Fruit fly (Drosophila melanogaster): ENCODE results near the gene chinmo.

chinmo gene

DNA sequence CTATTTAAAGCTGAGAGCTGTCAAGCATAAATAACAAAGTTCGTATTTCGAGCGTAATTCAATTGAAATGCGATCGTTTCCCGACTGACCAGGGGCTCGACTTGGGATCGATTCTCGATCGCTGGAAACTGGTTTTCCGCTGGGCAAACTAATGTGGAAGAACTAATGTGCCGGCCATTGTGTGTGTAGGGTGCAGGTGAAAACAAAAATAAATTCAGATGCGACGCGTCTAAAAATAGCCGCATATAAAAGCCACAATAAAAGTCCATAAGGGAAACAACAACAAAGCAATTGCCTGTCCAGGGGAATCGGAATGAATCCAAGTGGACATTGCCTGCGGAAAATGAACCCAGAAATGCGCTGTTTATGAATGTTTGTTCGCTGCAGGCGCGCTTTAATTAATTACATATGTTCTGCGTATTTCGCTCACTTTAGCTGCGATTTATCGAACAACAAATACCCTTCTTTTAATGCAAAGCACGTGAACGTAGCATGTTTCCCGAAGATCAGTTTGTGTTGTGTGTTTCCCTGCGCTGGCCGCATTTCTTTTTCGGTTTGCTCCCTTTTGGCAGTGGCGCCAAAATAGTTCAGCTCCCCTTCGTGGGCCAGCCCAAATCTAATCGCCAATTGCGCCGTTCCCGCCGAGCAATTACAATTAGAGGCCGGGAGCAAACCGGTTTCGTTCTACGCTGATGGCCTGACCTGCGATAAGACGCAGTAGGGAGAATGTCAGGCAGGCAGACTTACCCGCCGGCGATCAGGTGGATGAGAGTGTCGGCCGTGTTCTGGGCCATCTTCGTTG is 72.3 kb downstream of the chinmo start (continued):
- peak in 1 of 3 experiments; percentile 22 for TF ChIP-seq lola (GFP tag; optimal IDR thresholded peaks at IDR 0.05)
- no peak for TF ChIP-seq CG9797 (GFP tag; optimal IDR thresholded peaks at IDR 0.05)
- no peak for TF ChIP-seq ewg (GFP tag; optimal IDR thresholded peaks at IDR 0.05)
- TF ChIP-seq bsh (GFP tag; optimal IDR thresholded peaks at IDR 0.05), result peak in 1 of 2 experiments; percentile 52
- TF ChIP-seq zen2 (GFP tag; IDR thresholded peaks at IDR 0.05; ENCODE audit: partially characterized antibody), result no peak
- TF ChIP-seq CG10321 (GFP tag; IDR thresholded peaks at IDR 0.05), result no peak
- no peak for TF ChIP-seq CG12299 (tag; optimal IDR thresholded peaks at IDR 0.05)
- TF ChIP-seq Rfx (GFP tag; IDR thresholded peaks at IDR 0.05), result peak; percentile 40
- no peak; the same call in 1 of the 2 replicates for TF ChIP-seq lmd (GFP tag; IDR thresholded peaks at IDR 0.05)
- no peak for TF ChIP-seq Dref (GFP tag; IDR thresholded peaks at IDR 0.05)
- peak; percentile 43; the same call in 1 of the 4 replicates for TF ChIP-seq chinmo (GFP tag; IDR thresholded peaks at IDR 0.05; ENCODE audit: partially characterized antibody)
- no peak for TF ChIP-seq CG6254 (GFP tag; optimal IDR thresholded peaks at IDR 0.05)
- TF ChIP-seq HLH4C (GFP tag; IDR thresholded peaks at IDR 0.05; ENCODE audit: partially characterized antibody), result no peak
- TF ChIP-seq CG8765 (GFP tag; IDR thresholded peaks at IDR 0.05), result no peak
- no peak for TF ChIP-seq ro (GFP tag; IDR thresholded peaks at IDR 0.05)
- no peak for TF ChIP-seq usp (GFP tag; optimal IDR thresholded peaks at IDR 0.05)
- no peak for TF ChIP-seq CG6813 (GFP tag; optimal IDR thresholded peaks at IDR 0.05)
- no peak for TF ChIP-seq Usf (GFP tag; optimal IDR thresholded peaks at IDR 0.05)
- TF ChIP-seq CG15479 (GFP tag; optimal IDR thresholded peaks at IDR 0.05), result no peak
- no peak for TF ChIP-seq al (GFP tag; IDR thresholded peaks at IDR 0.05)
- no peak for TF ChIP-seq CG8478 (optimal IDR thresholded peaks at IDR 0.05)
- peak; percentile 2 for TF ChIP-seq CG12659 (GFP tag; optimal IDR thresholded peaks at IDR 0.05)
- no peak for TF ChIP-seq Ets65A (GFP tag)
- no peak for TF ChIP-seq pros (GFP tag; optimal IDR thresholded peaks at IDR 0.05)
- no peak for TF ChIP-seq pb (GFP tag; optimal IDR thresholded peaks at IDR 0.05)
- no peak for TF ChIP-seq pan (optimal IDR thresholded peaks at IDR 0.05)
- TF ChIP-seq pan (GFP tag; optimal IDR thresholded peaks at IDR 0.05 in 1 of 2, IDR thresholded peaks at IDR 0.05 in 1 of 2), result peak in 1 of 2 experiments; percentile 13
- no peak for TF ChIP-seq HmgD (GFP tag; optimal IDR thresholded peaks at IDR 0.05)
- no peak for TF ChIP-seq CG3065 (GFP tag; optimal IDR thresholded peaks at IDR 0.05)
- no peak for TF ChIP-seq Xrp1 (GFP tag; IDR thresholded peaks at IDR 0.05)
- no peak for TF ChIP-seq en (GFP tag; optimal IDR thresholded peaks at IDR 0.05)
- TF ChIP-seq lab (GFP tag; optimal IDR thresholded peaks at IDR 0.05), result peak; percentile 20
- TF ChIP-seq CG7271 (tag; optimal IDR thresholded peaks at IDR 0.05), result no peak
- no peak for TF ChIP-seq vnd (GFP tag; IDR thresholded peaks at IDR 0.05; ENCODE audit: partially characterized antibody)
- no peak for TF ChIP-seq gt (GFP tag; IDR thresholded peaks at IDR 0.05)
- TF ChIP-seq CG12769 (tag; optimal IDR thresholded peaks at IDR 0.05), result peak; percentile 90
- no peak for TF ChIP-seq sna (GFP tag; IDR thresholded peaks at IDR 0.05; ENCODE audit: partially characterized antibody)
- no peak for TF ChIP-seq CG15696 (tag; optimal IDR thresholded peaks at IDR 0.05)
- peak; percentile 32 for TF ChIP-seq CG17829 (tag; optimal IDR thresholded peaks at IDR 0.05)
- no peak for TF ChIP-seq Lim3 (GFP tag; IDR thresholded peaks at IDR 0.05)
- TF ChIP-seq da (GFP tag; optimal IDR thresholded peaks at IDR 0.05), result no peak
- peak in 1 of 2 experiments; percentile 53 for TF ChIP-seq Eip74EF (GFP tag; optimal IDR thresholded peaks at IDR 0.05)
- peak; percentile 12 for TF ChIP-seq nerfin-1 (tag; optimal IDR thresholded peaks at IDR 0.05)
- TF ChIP-seq scrt (GFP tag; optimal IDR thresholded peaks at IDR 0.05), result no peak
- TF ChIP-seq ken (GFP tag; IDR thresholded peaks at IDR 0.05), result no peak
- TF ChIP-seq sqz (GFP tag; optimal IDR thresholded peaks at IDR 0.05), result no peak
- no peak for TF ChIP-seq tin (GFP tag; optimal IDR thresholded peaks at IDR 0.05)
- TF ChIP-seq CG6654 (GFP tag; optimal IDR thresholded peaks at IDR 0.05), result no peak
- TF ChIP-seq CG1602 (GFP tag; optimal IDR thresholded peaks at IDR 0.05), result no peak
